Fruit fly (Drosophila melanogaster) whole organism, embryonic: Measurements from ENCODE around the gene CG15922.
A peak's percentile ranks its signal among the peaks of the same experiment; 100 is the strongest.

ENCODE experiments used
- Abd-B ChIP-seq: fragments of 200-800 bp; sonication (Bioruptor generic); optimal IDR thresholded peaks from 2 replicates; lab custom pipeline; 2018; ENCODE audit warnings: missing biosample characterization, mild to moderate bottlenecking, missing genetic modification characterization, moderate library complexity
- Antp ChIP-seq: fragments of 200-800 bp; sonication (Bioruptor generic); optimal IDR thresholded peaks from 3 replicates; lab custom pipeline; 2016; ENCODE audit warnings: missing biosample characterization, missing genetic modification characterization
- B-H2 ChIP-seq: fragments of 200-800 bp; sonication (Bioruptor generic); optimal IDR thresholded peaks from 2 replicates; lab custom pipeline; 2018; ENCODE audit warnings: missing biosample characterization, mild to moderate bottlenecking, missing genetic modification characterization
- Bdp1 ChIP-seq: fragments of 200-800 bp; sonication (Bioruptor generic); optimal IDR thresholded peaks from 3 replicates; lab custom pipeline; 2016; ENCODE audit warnings: missing biosample characterization, missing genetic modification characterization
- CG10431 ChIP-seq: fragments of 200-800 bp; sonication (Bioruptor generic); optimal IDR thresholded peaks from 3 replicates; lab custom pipeline; 2018; ENCODE audit warnings: missing biosample characterization, mild to moderate bottlenecking, missing genetic modification characterization
- CG10565 ChIP-seq: fragments of 200-800 bp; sonication (Bioruptor generic); optimal IDR thresholded peaks from 3 replicates; lab custom pipeline; 2016; ENCODE audit warnings: missing biosample characterization, mild to moderate bottlenecking, missing genetic modification characterization
- CG1233 ChIP-seq: fragments of 200-800 bp; sonication (Bioruptor generic); optimal IDR thresholded peaks from 4 replicates; lab custom pipeline; 2018; ENCODE audit warnings: missing biosample characterization, mild to moderate bottlenecking, missing genetic modification characterization
- CG13624 ChIP-seq: fragments of 200-800 bp; sonication (Bioruptor generic); optimal IDR thresholded peaks from 2 replicates; lab custom pipeline; 2016; ENCODE audit warnings: missing biosample characterization, missing genetic modification characterization
- CG14441 ChIP-seq: fragments of 200-800 bp; sonication (Bioruptor generic); IDR thresholded peaks from 2 replicates; pipeline ENCODE4 v1.3.6; 2022; ENCODE audit warnings: missing biosample characterization, missing genetic modification characterization
- CG15073 ChIP-seq: fragments of 200-800 bp; sonication (Bioruptor generic); optimal IDR thresholded peaks from 2 replicates; lab custom pipeline; 2016; ENCODE audit warnings: missing biosample characterization, missing genetic modification characterization
- CG1602 ChIP-seq: fragments of 200-800 bp; sonication (Bioruptor generic); optimal IDR thresholded peaks from 3 replicates; lab custom pipeline; 2016; ENCODE audit warnings: missing biosample characterization, missing genetic modification characterization
- CG1832 ChIP-seq: fragments of 200-800 bp; sonication (Bioruptor generic); optimal IDR thresholded peaks from 2 replicates; lab custom pipeline; 2017; ENCODE audit warnings: missing biosample characterization, mild to moderate bottlenecking, missing genetic modification characterization, inconsistent platforms
- CG18599 ChIP-seq: fragments of 200-800 bp; sonication (Bioruptor generic); optimal IDR thresholded peaks from 3 replicates; lab custom pipeline; 2017; ENCODE audit warnings: missing biosample characterization, missing genetic modification characterization, mild to moderate bottlenecking, moderate library complexity, missing genetic modification reagents
- CG3726 ChIP-seq: fragments of 200-800 bp; sonication (Bioruptor generic); IDR thresholded peaks from 3 replicates; pipeline ENCODE4, ENCODE4 v1.3.6; 2022; ENCODE audit warnings: missing biosample characterization, missing genetic modification characterization
- CG3838 ChIP-seq: fragments of 200-800 bp; sonication (Bioruptor generic); optimal IDR thresholded peaks from 3 replicates; lab custom pipeline; 2016; ENCODE audit warnings: missing biosample characterization, missing genetic modification characterization
- CG4424 ChIP-seq: fragments of 200-800 bp; sonication (Bioruptor generic); optimal IDR thresholded peaks from 3 replicates; lab custom pipeline; 2016; ENCODE audit warnings: missing biosample characterization, missing genetic modification characterization
- CG4854 ChIP-seq: fragments of 200-800 bp; sonication (Bioruptor generic); optimal IDR thresholded peaks from 2 replicates; lab custom pipeline; 2016; ENCODE audit warnings: missing biosample characterization, missing genetic modification characterization, inconsistent platforms
- CG6791 ChIP-seq: fragments of 200-800 bp; sonication (Bioruptor generic); IDR thresholded peaks from 3 replicates; pipeline ENCODE4 v1.3.6; 2022; ENCODE audit warnings: missing biosample characterization, missing genetic modification characterization; ENCODE audit not compliant: partially characterized antibody
- CG7372 ChIP-seq: fragments of 200-800 bp; sonication (Bioruptor generic); IDR thresholded peaks from 2 replicates; pipeline ENCODE4 v1.3.6; 2022; ENCODE audit warnings: missing biosample characterization, missing genetic modification characterization
- CG7556 ChIP-seq: fragments of 200-800 bp; sonication (Bioruptor generic); optimal IDR thresholded peaks from 2 replicates; lab custom pipeline; 2017; ENCODE audit warnings: missing biosample characterization, mild to moderate bottlenecking, missing genetic modification characterization
- CG8281 ChIP-seq: fragments of 200-800 bp; sonication (Bioruptor generic); optimal IDR thresholded peaks from 2 replicates; lab custom pipeline; 2018; ENCODE audit warnings: missing biosample characterization, mild to moderate bottlenecking, missing genetic modification characterization, moderate library complexity
- CG8359 ChIP-seq: fragments of 200-800 bp; sonication (Bioruptor generic); optimal IDR thresholded peaks from 2 replicates; lab custom pipeline; 2017; ENCODE audit warnings: missing biosample characterization, mild to moderate bottlenecking, missing genetic modification characterization, borderline replicate concordance
- CG8944 ChIP-seq: fragments of 200-800 bp; sonication (Bioruptor generic); optimal IDR thresholded peaks from 3 replicates; lab custom pipeline; 2016; ENCODE audit warnings: missing biosample characterization, missing genetic modification characterization
- CG9817 ChIP-seq: fragments of 200-800 bp; sonication (Bioruptor generic); optimal IDR thresholded peaks from 2 replicates; lab custom pipeline; 2018; ENCODE audit warnings: missing biosample characterization, mild to moderate bottlenecking, missing genetic modification characterization, moderate library complexity
- Deaf1 ChIP-seq: fragments of 200-800 bp; optimal IDR thresholded peaks from 3 replicates; lab custom pipeline; 2019; ENCODE audit warnings: missing biosample characterization, mild to moderate bottlenecking, missing genetic modification characterization, moderate library complexity
- Dref ChIP-seq: fragments of 200-800 bp; sonication (Bioruptor generic); IDR thresholded peaks from 2 replicates; pipeline ENCODE4 v1.3.6; 2022; ENCODE audit warnings: missing biosample characterization, missing genetic modification characterization
- ERR ChIP-seq: fragments of 200-800 bp; sonication (Bioruptor generic); optimal IDR thresholded peaks from 2 replicates; lab custom pipeline; 2016; ENCODE audit warnings: missing biosample characterization, missing genetic modification characterization
- Fer1 ChIP-seq: fragments of 200-800 bp; sonication (Bioruptor generic); optimal IDR thresholded peaks from 2 replicates; lab custom pipeline; 2017; ENCODE audit warnings: missing biosample characterization, mild to moderate bottlenecking, missing genetic modification characterization
- Gsc ChIP-seq: fragments of 200-800 bp; sonication (Bioruptor generic); IDR thresholded peaks from 2 replicates; pipeline ENCODE4 v1.3.6; 2022; ENCODE audit warnings: missing biosample characterization, missing genetic modification characterization
- HLH4C ChIP-seq: fragments of 200-800 bp; sonication (Bioruptor generic); IDR thresholded peaks from 3 replicates; pipeline ENCODE4 v1.3.6; 2022; ENCODE audit warnings: missing biosample characterization, missing genetic modification characterization; ENCODE audit not compliant: partially characterized antibody
- HmgD ChIP-seq: fragments of 200-800 bp; sonication (Bioruptor generic); optimal IDR thresholded peaks from 3 replicates; lab custom pipeline; 2016; ENCODE audit warnings: missing biosample characterization, missing genetic modification characterization
- Hr51 ChIP-seq, 2 experiments: fragments of 200-800 bp; sonication (Bioruptor generic); optimal IDR thresholded peaks; 2 replicates in 1 of 2; 3 replicates in 1 of 2; lab custom pipeline; 2016 to 2018; ENCODE audit warnings: missing biosample characterization in 2 of 2, missing genetic modification characterization in 2 of 2, mild to moderate bottlenecking in 1 of 2, moderate library complexity in 1 of 2
- Lim3 ChIP-seq: fragments of 200-800 bp; sonication (Bioruptor generic); IDR thresholded peaks from 2 replicates; pipeline ENCODE4 v1.3.6; 2022; ENCODE audit warnings: missing biosample characterization, missing genetic modification characterization
- Mes4 ChIP-seq: fragments of 200-800 bp; sonication (Bioruptor generic); optimal IDR thresholded peaks from 2 replicates; lab custom pipeline; 2016; ENCODE audit warnings: missing biosample characterization, missing genetic modification characterization
- NFAT ChIP-seq: fragments of 200-800 bp; sonication (Bioruptor generic); IDR thresholded peaks from 2 replicates; pipeline ENCODE4 v1.3.6; 2022; ENCODE audit warnings: missing biosample characterization, missing genetic modification characterization
- NK7.1 ChIP-seq: fragments of 200-800 bp; sonication (Bioruptor generic); optimal IDR thresholded peaks from 3 replicates; lab custom pipeline; 2016; ENCODE audit warnings: missing biosample characterization, missing genetic modification characterization
- Sin3A ChIP-seq: fragments of >200 bp; optimal IDR thresholded peaks from 2 replicates; lab custom pipeline; 2018
- Six4 ChIP-seq: fragments of 200-800 bp; sonication (Bioruptor generic); optimal IDR thresholded peaks from 2 replicates; lab custom pipeline; 2016; ENCODE audit warnings: missing biosample characterization, missing genetic modification characterization
- Sox102F ChIP-seq: fragments of 200-800 bp; sonication (Bioruptor generic); optimal IDR thresholded peaks from 2 replicates; lab custom pipeline; 2018; ENCODE audit warnings: missing biosample characterization, mild to moderate bottlenecking, missing genetic modification characterization, moderate library complexity
- Tbp ChIP-seq: fragments of >200 bp; optimal IDR thresholded peaks from 2 replicates; lab custom pipeline; 2018; ENCODE audit warnings: missing biosample characterization, missing genetic modification characterization
- ash1 ChIP-seq: fragments of 200-800 bp; sonication (Bioruptor generic); optimal IDR thresholded peaks from 2 replicates; lab custom pipeline; 2018; ENCODE audit warnings: missing biosample characterization, mild to moderate bottlenecking, missing genetic modification characterization
- bcd ChIP-seq: fragments of 200-800 bp; sonication (Bioruptor generic); optimal IDR thresholded peaks from 2 replicates; lab custom pipeline; 2017; ENCODE audit warnings: missing biosample characterization, mild to moderate bottlenecking, missing genetic modification characterization
- btn ChIP-seq: fragments of 200-800 bp; sonication (Bioruptor generic); optimal IDR thresholded peaks from 2 replicates; lab custom pipeline; 2016; ENCODE audit warnings: missing biosample characterization, missing genetic modification characterization
- crp ChIP-seq, 2 experiments: fragments of 200-800 bp; sonication (Bioruptor generic); optimal IDR thresholded peaks; 2 replicates in 1 of 2; 3 replicates in 1 of 2; lab custom pipeline; 2017; ENCODE audit warnings: missing biosample characterization in 2 of 2, missing genetic modification characterization in 2 of 2, mild to moderate bottlenecking in 1 of 2, moderate library complexity in 1 of 2
- cwo ChIP-seq: fragments of 200-800 bp; sonication (Bioruptor generic); optimal IDR thresholded peaks from 3 replicates; lab custom pipeline; 2017; ENCODE audit warnings: missing biosample characterization, missing genetic modification characterization, mild to moderate bottlenecking, moderate library complexity, missing genetic modification reagents
- dm ChIP-seq: fragments of 200-800 bp; sonication (Bioruptor generic); optimal IDR thresholded peaks from 3 replicates; lab custom pipeline; 2016; ENCODE audit warnings: missing biosample characterization, missing genetic modification characterization
- ken ChIP-seq: fragments of 200-800 bp; sonication (Bioruptor generic); IDR thresholded peaks from 3 replicates; pipeline ENCODE4 v1.3.6; 2022; ENCODE audit warnings: missing biosample characterization, missing genetic modification characterization
- nau ChIP-seq: fragments of 200-800 bp; sonication (Bioruptor generic); optimal IDR thresholded peaks from 3 replicates; lab custom pipeline; 2017; ENCODE audit warnings: missing biosample characterization, mild to moderate bottlenecking, missing genetic modification characterization, missing genetic modification reagents
- pita ChIP-seq: fragments of 200-800 bp; sonication (Bioruptor generic); optimal IDR thresholded peaks from 2 replicates; lab custom pipeline; 2017; ENCODE audit warnings: missing biosample characterization, mild to moderate bottlenecking, missing genetic modification characterization
- sens ChIP-seq: fragments of 200-800 bp; sonication (Bioruptor generic); peaks from one replicate; lab custom pipeline; 2016; ENCODE audit warnings: missing biosample characterization, missing genetic modification characterization
- trh ChIP-seq: fragments of 200-800 bp; sonication (Bioruptor generic); optimal IDR thresholded peaks from 2 replicates; lab custom pipeline; 2016; ENCODE audit warnings: missing biosample characterization, missing genetic modification characterization
- ttk ChIP-seq: fragments of 200-800 bp; sonication (Bioruptor generic); IDR thresholded peaks from 2 replicates; pipeline ENCODE4 v2.1.2; 2022; ENCODE audit warnings: missing biosample characterization, missing genetic modification characterization

Gene CG15922

dm6 chr3R:20574535-20574980 lies 14.5 kb upstream of the CG15922 start (continued):
- TF ChIP-seq CG14441 (GFP tag; lab: Robert Waterston, UW) (no peak), CG10431 (no peak), NK7.1 (GFP tag; lab: Kevin White, UChicago) (no peak), CG10565 (GFP tag; lab: Kevin White, UChicago) (no peak), Tbp (GFP tag; lab: Kevin White, UChicago) (no peak), ken (GFP tag; lab: Robert Waterston, UW) (no peak), Deaf1 (tag; lab: Kevin White, UChicago) (peak; percentile 53), HmgD (no peak), ash1 (GFP tag; lab: Kevin White, UChicago) (no peak), nau (no peak), CG7372 (GFP tag; lab: Robert Waterston, UW) (no peak), cwo (GFP tag; lab: Kevin White, UChicago) (peak; percentile 20), CG8359 (no peak), ttk (GFP tag; lab: Robert Waterston, UW) (no peak), CG9817 (no peak), pita (GFP tag; lab: Kevin White, UChicago) (no peak), ERR (GFP tag; lab: Kevin White, UChicago) (no peak), trh (GFP tag; lab: Kevin White, UChicago) (no peak), HLH4C (GFP tag; lab: Robert Waterston, UW) (no peak; the same call in 2 of the 3 replicates), CG18599 (GFP tag; lab: Kevin White, UChicago) (peak; percentile 54), bcd (GFP tag; lab: Kevin White, UChicago) (no peak), Lim3 (no peak), CG1233 (no peak), CG15073 (GFP tag; lab: Kevin White, UChicago) (no peak), Gsc (no peak), Fer1 (GFP tag; lab: Kevin White, UChicago) (peak; percentile 40), CG8281 (tag; lab: Kevin White, UChicago) (no peak), CG13624 (GFP tag; lab: Kevin White, UChicago) (peak; percentile 11), NFAT (GFP tag; lab: Robert Waterston, UW) (peak; percentile 32; the same call in 1 of the 2 replicates), Sox102F (GFP tag; lab: Kevin White, UChicago) (no peak), Dref (GFP tag; lab: Robert Waterston, UW) (no peak), Hr51 (GFP tag; optimal IDR thresholded peaks at IDR 0.05; lab: Kevin White, UChicago) (no peak), btn (no peak), Sin3A (lab: Kevin White, UChicago) (no peak), CG1832 (no peak), CG4424 (no peak), sens (peak; percentile 54), crp (GFP tag; optimal IDR thresholded peaks at IDR 0.05; lab: Kevin White, UChicago) (no peak), Mes4 (GFP tag; lab: Kevin White, UChicago) (no peak), B-H2 (GFP tag; lab: Kevin White, UChicago) (peak; percentile 71), CG7556 (GFP tag; lab: Kevin White, UChicago) (no peak), CG1602 (GFP tag; lab: Kevin White, UChicago) (no peak), CG3838 (GFP tag; lab: Kevin White, UChicago) (no peak), CG6791 (GFP tag; lab: Robert Waterston, UW) (0 out of 3 replicates have a peak, but pooled peaks have one; percentile 37), Bdp1 (GFP tag; lab: Kevin White, UChicago) (peak; percentile 27), CG3726 (GFP tag; lab: Robert Waterston, UW) (no peak), CG4854 (GFP tag; lab: Kevin White, UChicago) (no peak), Abd-B (GFP tag; lab: Kevin White, UChicago) (no peak), Six4 (no peak), CG8944 (GFP tag; lab: Kevin White, UChicago) (no peak), Antp (GFP tag; lab: Kevin White, UChicago) (peak; percentile 19), dm (GFP tag; lab: Kevin White, UChicago) (no peak)
